Worm (Caenorhabditis elegans): ENCODE data around the gene F18A11.2.

F18A11.2 gene

ce11 chrII:13066777-13067290 lies 35.3 kb downstream of the F18A11.2 start (continued):
- TF ChIP-seq mdt-29 (GFP tag; IDR thresholded peaks at IDR 0.05) (no peak), egl-27 (tag; optimal IDR thresholded peaks at IDR 0.05) (no peak), lin-15B (tag; optimal IDR thresholded peaks at IDR 0.05) (no peak), saeg-2 (GFP tag; IDR thresholded peaks at IDR 0.05) (no peak), aha-1 (tag) (peak; percentile 68), tra-1 (GFP tag; IDR thresholded peaks at IDR 0.05) (no peak), mxl-3 (GFP tag; optimal IDR thresholded peaks at IDR 0.05) (no peak)

- no peak for TF ChIP-seq unc-62 (GFP tag; optimal IDR thresholded peaks at IDR 0.05 in 1 of 2)
- TF ChIP-seq unc-62 (tag; optimal IDR thresholded peaks at IDR 0.05) = no peak
- peak; percentile 30 for TF ChIP-seq nhr-48 (tag; optimal IDR thresholded peaks at IDR 0.05)
- no peak for TF ChIP-seq vab-7 (GFP tag; IDR thresholded peaks at IDR 0.05)
- TF ChIP-seq mxl-3 (GFP tag; optimal IDR thresholded peaks at IDR 0.05) = peak; percentile 27
- TF ChIP-seq daf-16 (GFP tag; optimal IDR thresholded peaks at IDR 0.05) = no peak
- TF ChIP-seq daf-16 (tag; optimal IDR thresholded peaks at IDR 0.05) = peak; percentile 81
- no peak for TF ChIP-seq fos-1 (tag; optimal IDR thresholded peaks at IDR 0.05)
- peak; percentile 98 for TF ChIP-seq nhr-41 (GFP tag; IDR thresholded peaks at IDR 0.05)
- TF ChIP-seq egl-43 (GFP tag; IDR thresholded peaks at IDR 0.05) = no peak
- TF ChIP-seq cey-2 (tag; optimal IDR thresholded peaks at IDR 0.05; ENCODE audit: borderline replicate concordance, insufficient read depth) = no peak
- peak; percentile 50 for TF ChIP-seq hlh-30 (tag; optimal IDR thresholded peaks at IDR 0.05; ENCODE audit: insufficient read depth)
- peak; percentile 69 for TF ChIP-seq dve-1 (tag; optimal IDR thresholded peaks at IDR 0.05; ENCODE audit: insufficient read depth)
- no peak for TF ChIP-seq lir-3 (tag; optimal IDR thresholded peaks at IDR 0.05)
- TF ChIP-seq hlh-11 (tag; optimal IDR thresholded peaks at IDR 0.05) = peak; percentile 88
- TF ChIP-seq pqm-1 (tag; optimal IDR thresholded peaks at IDR 0.05) = peak; percentile 97
- peak in 1 of 2 experiments; percentile 17 for TF ChIP-seq mdl-1 (tag; optimal IDR thresholded peaks at IDR 0.05)
- peak; percentile 45 for TF ChIP-seq nhr-77 (tag; optimal IDR thresholded peaks at IDR 0.05)
- TF ChIP-seq zfp-2 (tag; optimal IDR thresholded peaks at IDR 0.05) = no peak
- peak; percentile 94 for TF ChIP-seq nhr-28 (tag; optimal IDR thresholded peaks at IDR 0.05)
- TF ChIP-seq php-3 (GFP tag; IDR thresholded peaks at IDR 0.05) = peak; percentile 51; the same call in 1 of the 2 replicates
- peak; percentile 68 for TF ChIP-seq dmd-6 (GFP tag; IDR thresholded peaks at IDR 0.05)
- TF ChIP-seq R02D3.7 (tag; optimal IDR thresholded peaks at IDR 0.05) = no peak
Measured at ce11 chrII:13073102-13073501, 41.6 kb downstream of the F18A11.2 start, which contains the start of gene F42G4.5. TSS of gene F42G4.5 (plus strand) at chrII:13073480.

ce11 chrII:13073742-13074141 lies 42.2 kb downstream of the F18A11.2 start:
- TF ChIP-seq aha-1 (tag) (peak; percentile 79), daf-19 (GFP tag; conservative IDR thresholded peaks at IDR 0.05) (no peak), Y75B8A.6 (GFP tag; IDR thresholded peaks at IDR 0.05) (no peak)

ce11 chrII:13076301-13076916 lies 44.9 kb downstream of the F18A11.2 start:
- TF ChIP-seq zfp-3 (GFP tag; conservative IDR thresholded peaks at IDR 0.05) (0 out of 2 replicates have a peak, but pooled peaks have one; percentile 52), fkh-10 (GFP tag; optimal IDR thresholded peaks at IDR 0.05) (no peak), nhr-28 (tag; optimal IDR thresholded peaks at IDR 0.05) (peak; percentile 66), T20F7.1 (GFP tag; optimal IDR thresholded peaks at IDR 0.05) (peak; percentile 43), snpc-1.2 (GFP tag; IDR thresholded peaks at IDR 0.05) (no peak), php-3 (GFP tag; IDR thresholded peaks at IDR 0.05) (peak; percentile 78), pqm-1 (tag; optimal IDR thresholded peaks at IDR 0.05) (peak; percentile 48), nhr-77 (tag; optimal IDR thresholded peaks at IDR 0.05) (peak; percentile 47), dmd-6 (GFP tag; IDR thresholded peaks at IDR 0.05) (peak; percentile 64), pha-4 (GFP tag; IDR thresholded peaks at IDR 0.05) (no peak), pha-4 (tag; optimal IDR thresholded peaks at IDR 0.05) (no peak), ceh-20 (GFP tag; IDR thresholded peaks at IDR 0.05) (0 out of 2 replicates have a peak, but pooled peaks have one; percentile 39), daf-16 (GFP tag; optimal IDR thresholded peaks at IDR 0.05) (no peak), daf-16 (tag; optimal IDR thresholded peaks at IDR 0.05) (peak; percentile 92), hlh-11 (tag; optimal IDR thresholded peaks at IDR 0.05) (peak; percentile 41), mdl-1 (tag; optimal IDR thresholded peaks at IDR 0.05) (peak in 1 of 2 experiments; percentile 18)

All from whole organism, L4 larva.